Worm (Caenorhabditis elegans): ENCODE data around the gene K08H2.5.
A peak's percentile ranks its signal among the peaks of the same experiment; 100 is the strongest.

Gene K08H2.5

DNA sequence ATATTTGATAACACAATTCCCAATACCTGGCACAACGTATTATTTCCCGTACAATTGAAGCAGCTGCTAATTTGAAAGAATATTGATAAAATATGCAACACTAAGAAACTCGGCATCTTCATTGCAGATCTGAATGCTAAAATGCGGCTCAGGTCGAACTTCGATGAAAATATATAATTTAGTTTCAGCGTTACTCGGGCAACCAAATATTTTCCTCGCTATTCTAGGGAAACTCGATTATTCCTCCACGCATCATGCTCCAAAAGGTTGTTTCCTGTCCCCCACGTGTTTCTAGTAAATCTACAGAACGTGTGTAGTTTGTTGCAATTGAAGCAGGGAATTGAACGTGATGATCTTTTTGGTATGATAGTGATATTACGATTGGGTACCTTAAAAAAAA, 7.0 kb upstream of the K08H2.5 start:
- TF ChIP-seq swsn-7 (tag; optimal IDR thresholded peaks at IDR 0.05): no peak
- TF ChIP-seq nhr-71 (tag; optimal IDR thresholded peaks at IDR 0.05): peak; percentile 4
- peak; percentile 39 for TF ChIP-seq fkh-8 (tag; optimal IDR thresholded peaks at IDR 0.05)

DNA sequence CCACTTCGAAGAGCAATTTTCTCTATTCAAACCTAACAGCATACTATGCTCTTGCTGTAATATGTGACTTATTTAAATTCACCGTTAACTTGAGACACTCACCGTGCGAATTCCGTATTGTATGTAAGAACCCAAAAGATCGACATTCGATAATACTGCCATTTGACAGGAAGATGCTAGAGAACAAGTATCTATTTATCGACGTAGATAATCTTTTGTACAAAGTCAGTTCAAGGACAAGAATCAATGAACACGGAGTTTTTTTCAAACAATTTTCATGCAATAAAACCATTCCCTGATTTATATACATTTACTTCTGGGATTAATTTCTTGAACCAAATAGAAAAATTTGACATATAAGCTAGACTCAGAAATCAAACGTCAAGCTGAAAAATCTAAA, 6.1 kb upstream of the K08H2.5 start, which contains the start of gene K08H2.7:
Gene K08H2.7 (minus strand): TSS at position 173 of the 400 bp plus-strand sequence.
- TF ChIP-seq lin-14 (GFP tag; optimal IDR thresholded peaks at IDR 0.05) (peak; percentile 60), snu-23 (GFP tag; optimal IDR thresholded peaks at IDR 0.05) (peak; percentile 0), unc-86 (tag; optimal IDR thresholded peaks at IDR 0.05) (no peak), nhr-20 (tag; optimal IDR thresholded peaks at IDR 0.05) (peak; percentile 45), lin-15B (tag; optimal IDR thresholded peaks at IDR 0.05) (no peak), nhr-85 (tag) (peak; percentile 87), ceh-88 (GFP tag; IDR thresholded peaks at IDR 0.05) (no peak), nhr-71 (tag; optimal IDR thresholded peaks at IDR 0.05) (peak; percentile 25)

DNA sequence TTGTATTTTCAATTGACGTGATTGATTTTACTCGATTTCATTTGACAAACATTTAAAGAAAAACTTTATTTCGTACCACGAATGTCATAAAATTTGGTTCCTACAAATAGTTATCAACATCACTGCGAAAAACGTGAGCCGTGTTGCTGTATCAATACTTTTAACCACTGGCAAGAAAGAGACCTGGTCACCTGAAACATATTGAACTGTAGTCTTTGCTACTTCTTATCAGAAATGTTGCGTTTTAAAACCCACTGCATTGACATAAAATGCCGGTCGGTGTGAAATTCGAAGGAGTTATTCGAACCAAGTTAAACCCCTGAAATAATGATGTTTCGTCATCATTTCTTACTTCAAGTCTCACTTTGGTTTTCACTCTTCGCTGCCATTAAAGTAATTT, 5.5 kb upstream of the K08H2.5 start:
- no peak for TF ChIP-seq irx-1 (tag; optimal IDR thresholded peaks at IDR 0.05)
- no peak for TF ChIP-seq ces-1 (GFP tag; optimal IDR thresholded peaks at IDR 0.05)
- peak; percentile 58 for TF ChIP-seq elt-2 (tag; optimal IDR thresholded peaks at IDR 0.05)
- no peak for TF ChIP-seq unc-62 (GFP tag; optimal IDR thresholded peaks at IDR 0.05)
- TF ChIP-seq mdl-1 (tag; optimal IDR thresholded peaks at IDR 0.05): peak in 1 of 2 experiments; percentile 6
- no peak for TF ChIP-seq fkh-8 (tag; optimal IDR thresholded peaks at IDR 0.05)
- TF ChIP-seq C34B4.2 (tag; optimal IDR thresholded peaks at IDR 0.05): no peak
- TF ChIP-seq lin-39 (tag; optimal IDR thresholded peaks at IDR 0.05): no peak
- TF ChIP-seq sptf-1 (tag; optimal IDR thresholded peaks at IDR 0.05): no peak
- TF ChIP-seq tbx-2 (tag; optimal IDR thresholded peaks at IDR 0.05): no peak
- TF ChIP-seq efl-1 (optimal IDR thresholded peaks at IDR 0.05): no peak
- TF ChIP-seq efl-1 (GFP tag; optimal IDR thresholded peaks at IDR 0.05 in 1 of 2): peak in 1 of 2 experiments; percentile 78
- peak in 1 of 2 experiments; percentile 29 for TF ChIP-seq lin-35 (GFP tag; optimal IDR thresholded peaks at IDR 0.05)
- no peak for TF ChIP-seq nhr-85 (tag)
- TF ChIP-seq zag-1 (tag; optimal IDR thresholded peaks at IDR 0.05): no peak
- TF ChIP-seq nhr-12 (tag; optimal IDR thresholded peaks at IDR 0.05): no peak
- TF ChIP-seq nhr-19 (GFP tag; conservative IDR thresholded peaks at IDR 0.05): no peak

DNA sequence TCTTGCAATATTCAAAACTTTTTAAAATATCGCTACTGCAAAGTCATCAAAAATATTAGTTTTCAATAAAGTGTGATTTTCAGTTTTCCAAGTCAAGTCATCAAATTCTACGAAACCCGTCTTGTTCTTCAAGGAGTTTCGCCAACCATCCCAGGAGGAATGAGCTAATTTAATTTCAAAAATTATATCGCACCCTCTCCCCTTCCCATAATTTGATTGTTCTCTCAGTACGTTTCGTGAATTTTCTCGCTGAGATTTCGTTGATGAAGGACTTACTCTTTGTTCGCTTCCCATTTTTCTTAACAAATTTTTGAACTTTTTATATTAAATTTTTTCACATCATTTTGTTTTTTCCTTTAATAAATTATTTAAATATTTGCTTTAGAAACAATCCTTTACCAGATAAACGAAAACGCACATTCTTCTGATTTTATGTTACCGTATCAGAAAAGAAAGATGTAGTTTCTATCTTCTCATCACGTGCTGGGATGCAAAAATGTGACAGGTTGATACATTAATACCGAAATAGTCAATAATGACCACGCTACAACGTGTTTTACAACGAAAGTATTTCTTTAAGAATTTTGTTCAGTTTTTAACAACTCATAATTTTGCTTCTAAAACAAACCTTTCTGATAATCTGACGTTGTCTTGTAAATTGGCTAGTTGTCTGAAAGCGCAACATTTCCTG, 4.7 kb upstream of the K08H2.5 start:
- TF ChIP-seq zip-4 (GFP tag; optimal IDR thresholded peaks at IDR 0.05) (no peak), mab-9 (GFP tag; IDR thresholded peaks at IDR 0.05) (no peak), rnt-1 (tag; optimal IDR thresholded peaks at IDR 0.05) (no peak), unc-62 (GFP tag; optimal IDR thresholded peaks at IDR 0.05) (no peak), snu-23 (GFP tag; optimal IDR thresholded peaks at IDR 0.05) (peak; percentile 56), lin-14 (GFP tag; optimal IDR thresholded peaks at IDR 0.05) (peak; percentile 46), mdl-1 (tag; optimal IDR thresholded peaks at IDR 0.05) (peak in 1 of 2 experiments; percentile 51), ztf-4 (tag; optimal IDR thresholded peaks at IDR 0.05) (no peak), C16A3.4 (tag; optimal IDR thresholded peaks at IDR 0.05) (no peak), nhr-19 (GFP tag; conservative IDR thresholded peaks at IDR 0.05) (peak; percentile 32; the same call in 1 of the 2 replicates), nhr-85 (tag) (peak; percentile 86), dpl-1 (GFP tag; optimal IDR thresholded peaks at IDR 0.05) (peak in 1 of 3 experiments; percentile 5), lin-35 (GFP tag; optimal IDR thresholded peaks at IDR 0.05) (peak in 1 of 2 experiments; percentile 65), unc-86 (tag; optimal IDR thresholded peaks at IDR 0.05) (no peak), tbx-2 (tag; optimal IDR thresholded peaks at IDR 0.05) (no peak), blmp-1 (tag; optimal IDR thresholded peaks at IDR 0.05) (peak; percentile 64), elt-2 (tag; optimal IDR thresholded peaks at IDR 0.05) (peak; percentile 0), nhr-90 (tag; optimal IDR thresholded peaks at IDR 0.05; ENCODE audit: poor library complexity) (peak; percentile 41), nhr-20 (tag; optimal IDR thresholded peaks at IDR 0.05) (peak; percentile 82), nhr-12 (tag; optimal IDR thresholded peaks at IDR 0.05) (no peak), lin-13 (GFP tag; optimal IDR thresholded peaks at IDR 0.05) (no peak), lsy-2 (tag; optimal IDR thresholded peaks at IDR 0.05) (peak in 1 of 2 experiments; percentile 61), elt-3 (tag; optimal IDR thresholded peaks at IDR 0.05) (peak in 2 of 6 experiments; percentile 7 to 24), nhr-71 (tag; optimal IDR thresholded peaks at IDR 0.05) (peak; percentile 49), skn-1 (tag; optimal IDR thresholded peaks at IDR 0.05) (no peak)
